Fruit fly (Drosophila melanogaster) S2 (cell line): Measurements from ENCODE around the gene CG3119.

Source experiments
- CG8478 ChIP-seq: fragments of >200 bp; optimal IDR thresholded peaks from 2 replicates; lab custom pipeline; 2018
- CTCF ChIP-seq, 2 experiments: fragments of >200 bp; optimal IDR thresholded peaks; 2 replicates each; lab custom pipeline; 2018

dm6 chr2L:2808038-2808699 is 29.5 kb downstream of the CG3119 start:
- TF ChIP-seq CTCF (optimal IDR thresholded peaks at IDR 0.05; lab: Kevin White, UChicago) (no peak), CG8478 (lab: Kevin White, UChicago) (no peak)
